Worm (Caenorhabditis elegans): ENCODE results near the gene F36G9.13.

The F36G9.13 gene

DNA sequence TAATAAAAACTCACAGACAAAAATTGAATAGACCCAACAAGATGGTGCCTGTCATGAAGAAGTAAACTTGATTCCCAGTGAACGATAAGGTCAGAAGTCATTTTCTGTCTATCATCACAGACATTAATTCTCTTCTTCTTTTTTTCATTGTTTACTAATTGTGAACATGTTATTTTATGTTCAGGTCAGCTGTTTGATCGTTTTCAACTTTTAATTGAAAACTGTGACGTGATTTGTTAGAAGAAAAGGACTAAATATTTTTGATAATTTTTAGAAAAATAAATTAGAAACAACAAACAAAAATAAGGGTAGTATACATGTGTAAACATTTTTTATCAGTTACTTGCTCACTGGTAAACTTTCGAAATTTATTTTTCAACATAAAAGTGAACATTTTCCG lies 13.4 kb upstream of the F36G9.13 start, which contains the start of gene F36G9.7:
Gene F36G9.7, minus strand, starts transcription at position 101 of the 400 bp plus-strand sequence.
- TF ChIP-seq fos-1 (tag; optimal IDR thresholded peaks at IDR 0.05) (no peak), fkh-4 (tag; optimal IDR thresholded peaks at IDR 0.05; ENCODE audit: borderline replicate concordance) (no peak), blmp-1 (tag; optimal IDR thresholded peaks at IDR 0.05) (no peak), nhr-47 (tag; optimal IDR thresholded peaks at IDR 0.05) (no peak), sox-4 (tag; optimal IDR thresholded peaks at IDR 0.05) (no peak), ama-1 (optimal IDR thresholded peaks at IDR 0.05) (no peak), nhr-11 (tag; optimal IDR thresholded peaks at IDR 0.05) (no peak), ceh-82 (tag; optimal IDR thresholded peaks at IDR 0.05) (no peak), egl-13 (tag; optimal IDR thresholded peaks at IDR 0.05) (no peak), lin-39 (tag; optimal IDR thresholded peaks at IDR 0.05) (no peak), hlh-17 (GFP tag; optimal IDR thresholded peaks at IDR 0.05; ENCODE audit: borderline replicate concordance) (no peak), mep-1 (tag; optimal IDR thresholded peaks at IDR 0.05) (no peak), fkh-8 (tag; optimal IDR thresholded peaks at IDR 0.05) (no peak), C16A3.4 (tag; optimal IDR thresholded peaks at IDR 0.05) (no peak), aly-2 (tag; optimal IDR thresholded peaks at IDR 0.05) (no peak), elt-2 (tag; optimal IDR thresholded peaks at IDR 0.05) (no peak), F16B12.6 (tag; optimal IDR thresholded peaks at IDR 0.05) (no peak), isw-1 (GFP tag; IDR thresholded peaks at IDR 0.05) (no peak), aha-1 (tag; optimal IDR thresholded peaks at IDR 0.05) (no peak), unc-86 (tag; optimal IDR thresholded peaks at IDR 0.05) (no peak)

DNA sequence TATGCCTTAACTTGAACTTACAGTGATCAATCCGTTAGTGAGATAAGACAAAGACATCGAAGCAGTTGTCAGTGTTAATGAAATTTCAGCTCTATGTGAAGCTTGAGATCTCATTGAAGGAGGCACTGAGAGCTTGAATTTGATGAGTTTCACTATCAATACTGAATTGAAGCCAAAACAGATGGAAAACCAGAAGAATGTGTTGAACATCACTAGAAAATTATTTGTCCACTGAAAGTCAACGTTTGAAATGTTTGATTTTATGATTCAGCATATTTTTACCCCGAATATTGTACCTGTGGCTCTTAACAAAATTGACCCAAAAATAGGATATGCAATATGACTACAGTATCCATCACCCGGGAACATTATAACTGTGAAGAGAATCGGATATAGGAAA lies 12.3 kb upstream of the F36G9.13 start:
- TF ChIP-seq egl-27 (tag; optimal IDR thresholded peaks at IDR 0.05) (no peak), lin-35 (GFP tag; optimal IDR thresholded peaks at IDR 0.05) (no peak), lin-39 (tag; optimal IDR thresholded peaks at IDR 0.05) (no peak), elt-2 (tag; optimal IDR thresholded peaks at IDR 0.05) (no peak), pax-3 (tag; optimal IDR thresholded peaks at IDR 0.05) (no peak), nhr-28 (tag; optimal IDR thresholded peaks at IDR 0.05) (no peak), rnt-1 (tag; optimal IDR thresholded peaks at IDR 0.05) (no peak), lsy-2 (tag; optimal IDR thresholded peaks at IDR 0.05) (no peak), F16B12.6 (tag; optimal IDR thresholded peaks at IDR 0.05) (no peak), C34B4.2 (tag; optimal IDR thresholded peaks at IDR 0.05) (no peak), alr-1 (tag; optimal IDR thresholded peaks at IDR 0.05; ENCODE audit: borderline replicate concordance) (no peak), nhr-85 (tag) (no peak), aly-2 (tag; optimal IDR thresholded peaks at IDR 0.05) (no peak), mef-2 (tag; optimal IDR thresholded peaks at IDR 0.05) (no peak), nhr-76 (tag; optimal IDR thresholded peaks at IDR 0.05) (no peak), jun-1 (tag; optimal IDR thresholded peaks at IDR 0.05) (no peak), nhr-237 (tag; optimal IDR thresholded peaks at IDR 0.05) (no peak), hlh-4 (tag; optimal IDR thresholded peaks at IDR 0.05) (no peak), unc-62 (GFP tag; optimal IDR thresholded peaks at IDR 0.05) (no peak), blmp-1 (tag; optimal IDR thresholded peaks at IDR 0.05) (no peak)

DNA sequence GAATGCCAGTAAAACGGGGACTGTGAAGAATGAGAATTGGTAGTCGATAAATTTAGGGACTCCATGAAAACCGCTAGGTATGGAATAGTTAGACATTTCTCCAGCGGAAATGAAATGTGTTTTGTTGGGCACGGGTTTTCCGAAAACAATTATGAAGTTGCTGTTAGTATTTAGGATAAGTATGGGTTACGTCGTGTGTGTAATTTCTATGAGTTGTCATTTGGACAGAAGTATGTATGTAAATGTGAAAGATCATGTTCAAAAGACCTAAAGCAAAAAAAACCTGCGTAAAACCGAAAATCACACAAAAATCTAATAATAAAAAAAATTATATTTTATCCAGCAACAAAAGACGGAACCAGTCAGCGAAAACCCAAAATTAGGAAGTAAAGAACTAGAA lies 10.6 kb upstream of the F36G9.13 start, which contains the start of gene sru-23:
Gene sru-23, minus strand, starts transcription at position 101 of the 400 bp plus-strand sequence.
- TF ChIP-seq snu-23 (GFP tag; optimal IDR thresholded peaks at IDR 0.05) = no peak
- no peak for TF ChIP-seq sox-4 (tag; optimal IDR thresholded peaks at IDR 0.05)
- no peak for TF ChIP-seq isw-1 (GFP tag; IDR thresholded peaks at IDR 0.05)
- no peak for TF ChIP-seq C04F5.9 (tag; optimal IDR thresholded peaks at IDR 0.05)
- no peak for TF ChIP-seq nhr-28 (tag; optimal IDR thresholded peaks at IDR 0.05)
- no peak for TF ChIP-seq lir-3 (tag; optimal IDR thresholded peaks at IDR 0.05; ENCODE audit: poor library complexity)
- TF ChIP-seq unc-62 (GFP tag; optimal IDR thresholded peaks at IDR 0.05) = no peak
- TF ChIP-seq skn-1 (tag; optimal IDR thresholded peaks at IDR 0.05) = no peak
- no peak for TF ChIP-seq lin-13 (GFP tag; optimal IDR thresholded peaks at IDR 0.05)
- no peak for TF ChIP-seq mef-2 (tag; optimal IDR thresholded peaks at IDR 0.05)
- TF ChIP-seq elt-3 (tag; optimal IDR thresholded peaks at IDR 0.05) = no peak
- no peak for TF ChIP-seq zip-4 (GFP tag; optimal IDR thresholded peaks at IDR 0.05)
- TF ChIP-seq tbx-2 (tag; optimal IDR thresholded peaks at IDR 0.05) = no peak
- no peak for TF ChIP-seq sptf-1 (tag; optimal IDR thresholded peaks at IDR 0.05)
- TF ChIP-seq nhr-20 (tag; optimal IDR thresholded peaks at IDR 0.05) = no peak
- TF ChIP-seq sup-37 (GFP tag; optimal IDR thresholded peaks at IDR 0.05) = no peak

Data from whole organism, L1 larva.